Fruit fly (Drosophila melanogaster) whole organism, embryonic: ENCODE results near the gene Alg9.
A peak's percentile ranks its signal among the peaks of the same experiment; 100 is the strongest.

Experiments used
- CG10462 ChIP-seq: fragments of 200-800 bp; sonication (Bioruptor generic); optimal IDR thresholded peaks from 2 replicates; lab custom pipeline; 2016; ENCODE audit warnings: missing biosample characterization, missing genetic modification characterization
- CG13287 ChIP-seq: fragments of 200-800 bp; sonication (Bioruptor generic); IDR thresholded peaks from 2 replicates; pipeline ENCODE4 v1.3.6; 2022; ENCODE audit warnings: missing biosample characterization, missing genetic modification characterization; ENCODE audit not compliant: partially characterized antibody
- CG15073 ChIP-seq: fragments of 200-800 bp; sonication (Bioruptor generic); optimal IDR thresholded peaks from 2 replicates; lab custom pipeline; 2016; ENCODE audit warnings: missing biosample characterization, missing genetic modification characterization
- CG17186 ChIP-seq: fragments of 200-800 bp; sonication (Bioruptor generic); optimal IDR thresholded peaks from 3 replicates; lab custom pipeline; 2017; ENCODE audit warnings: missing biosample characterization, missing genetic modification reagents, missing genetic modification characterization
- CG2202 ChIP-seq: fragments of 200-800 bp; sonication (Bioruptor generic); optimal IDR thresholded peaks from 2 replicates; lab custom pipeline; 2018; ENCODE audit warnings: missing biosample characterization, mild to moderate bottlenecking, missing genetic modification characterization
- CG2889 ChIP-seq: fragments of 200-800 bp; sonication (Bioruptor generic); IDR thresholded peaks from 3 replicates; pipeline ENCODE4 v1.3.6; 2022; ENCODE audit warnings: missing biosample characterization, missing genetic modification characterization
- CG3847 ChIP-seq: fragments of 200-800 bp; sonication (Bioruptor generic); IDR thresholded peaks from 2 replicates; pipeline ENCODE4 v1.3.6; 2022; ENCODE audit warnings: missing biosample characterization, missing genetic modification characterization
- CG4328 ChIP-seq: fragments of 200-800 bp; sonication (Bioruptor generic); optimal IDR thresholded peaks from 3 replicates; lab custom pipeline; 2017; ENCODE audit warnings: missing biosample characterization, missing genetic modification reagents, missing genetic modification characterization
- CG4617 ChIP-seq: fragments of 200-800 bp; sonication (Bioruptor generic); optimal IDR thresholded peaks from 3 replicates; lab custom pipeline; 2016; ENCODE audit warnings: missing biosample characterization, missing genetic modification characterization, borderline replicate concordance
- CG6254 ChIP-seq: fragments of 200-800 bp; sonication (Bioruptor generic); optimal IDR thresholded peaks from 3 replicates; lab custom pipeline; 2017; ENCODE audit warnings: mild to moderate bottlenecking, missing biosample characterization, missing genetic modification reagents, missing genetic modification characterization
- CG8089 ChIP-seq: fragments of 200-800 bp; sonication (Bioruptor generic); optimal IDR thresholded peaks from 3 replicates; lab custom pipeline; 2016; ENCODE audit warnings: missing biosample characterization, missing genetic modification characterization
- CG8388 ChIP-seq: fragments of 200-800 bp; sonication (Bioruptor generic); optimal IDR thresholded peaks from 2 replicates; lab custom pipeline; 2019; ENCODE audit warnings: missing biosample characterization, mild to moderate bottlenecking, missing genetic modification characterization, moderate library complexity
- CG9215 ChIP-seq: fragments of 200-800 bp; sonication (Bioruptor generic); IDR thresholded peaks from 2 replicates; pipeline ENCODE4 v1.3.6; 2022; ENCODE audit warnings: missing biosample characterization, missing genetic modification characterization
- Chrac-16 ChIP-seq: fragments of 200-800 bp; sonication (Bioruptor generic); optimal IDR thresholded peaks from 3 replicates; lab custom pipeline; 2016; ENCODE audit warnings: missing biosample characterization, missing genetic modification characterization
- CoRest ChIP-seq: fragments of 200-800 bp; sonication (Bioruptor generic); optimal IDR thresholded peaks from 3 replicates; lab custom pipeline; 2018; ENCODE audit warnings: missing biosample characterization, mild to moderate bottlenecking, missing genetic modification characterization, moderate library complexity
- Dek ChIP-seq: fragments of 200-800 bp; sonication (Bioruptor generic); optimal IDR thresholded peaks from 3 replicates; lab custom pipeline; 2019; ENCODE audit warnings: missing biosample characterization, mild to moderate bottlenecking, missing genetic modification characterization, moderate library complexity
- Eip74EF ChIP-seq, 2 experiments: fragments of 200-800 bp in 1 of 2; fragments of >200 bp in 1 of 2; sonication (Bioruptor generic) in 1 of 2; optimal IDR thresholded peaks; 2 replicates each; lab custom pipeline; 2017 to 2019; ENCODE audit warnings: missing biosample characterization in 2 of 2, missing genetic modification characterization in 2 of 2, mild to moderate bottlenecking in 1 of 2, moderate library complexity in 1 of 2
- GATAe ChIP-seq: fragments of 200-800 bp; sonication (Bioruptor generic); conservative IDR thresholded peaks from 2 replicates; pipeline ENCODE4 v1.3.6; 2022; ENCODE audit warnings: missing biosample characterization, missing genetic modification characterization
- Gsc ChIP-seq: fragments of 200-800 bp; sonication (Bioruptor generic); IDR thresholded peaks from 2 replicates; pipeline ENCODE4 v1.3.6; 2022; ENCODE audit warnings: missing biosample characterization, missing genetic modification characterization
- Gug ChIP-seq: fragments of 200-800 bp; sonication (Bioruptor generic); IDR thresholded peaks from 4 replicates; pipeline ENCODE4 v1.3.6; 2022; ENCODE audit warnings: missing biosample characterization, missing genetic modification characterization
- H2.0 ChIP-seq: fragments of 200-800 bp; sonication (Bioruptor generic); IDR thresholded peaks from 2 replicates; pipeline ENCODE4 v1.3.6; 2022; ENCODE audit warnings: missing biosample characterization, missing genetic modification characterization
- HHEX ChIP-seq: fragments of 200-800 bp; sonication (Bioruptor generic); optimal IDR thresholded peaks from 3 replicates; lab custom pipeline; 2017; ENCODE audit warnings: missing biosample characterization, mild to moderate bottlenecking, missing genetic modification characterization, missing genetic modification reagents
- HLHmδ ChIP-seq: fragments of 200-800 bp; sonication (Bioruptor generic); optimal IDR thresholded peaks from 2 replicates; lab custom pipeline; 2018; ENCODE audit warnings: missing biosample characterization, mild to moderate bottlenecking, missing genetic modification characterization, moderate library complexity
- Hmx ChIP-seq: fragments of 200-800 bp; sonication (Bioruptor generic); optimal IDR thresholded peaks from 2 replicates; lab custom pipeline; 2016; ENCODE audit warnings: missing biosample characterization, missing genetic modification characterization
- Hr78 ChIP-seq, 2 experiments: fragments of 200-800 bp in 1 of 2; fragments of >200 bp in 1 of 2; sonication (Bioruptor generic) in 1 of 2; optimal IDR thresholded peaks; 2 replicates each; lab custom pipeline; 2017 to 2019; ENCODE audit warnings: missing biosample characterization in 2 of 2, missing genetic modification characterization in 2 of 2, mild to moderate bottlenecking in 1 of 2, moderate library complexity in 1 of 2
- Jarid2 ChIP-seq: fragments of 200-800 bp; sonication (Bioruptor generic); optimal IDR thresholded peaks from 3 replicates; lab custom pipeline; 2017; ENCODE audit warnings: mild to moderate bottlenecking, missing biosample characterization, missing genetic modification reagents, missing genetic modification characterization
- MESR4 ChIP-seq: fragments of 200-800 bp; sonication (Bioruptor generic); optimal IDR thresholded peaks from 2 replicates; lab custom pipeline; 2018; ENCODE audit warnings: missing biosample characterization, mild to moderate bottlenecking, missing genetic modification characterization, moderate library complexity
- NC2β ChIP-seq: fragments of 200-800 bp; sonication (Bioruptor generic); optimal IDR thresholded peaks from 2 replicates; lab custom pipeline; 2016; ENCODE audit warnings: missing biosample characterization, missing genetic modification characterization
- NFAT ChIP-seq: fragments of 200-800 bp; sonication (Bioruptor generic); IDR thresholded peaks from 2 replicates; pipeline ENCODE4 v1.3.6; 2022; ENCODE audit warnings: missing biosample characterization, missing genetic modification characterization
- NfI ChIP-seq: fragments of 200-800 bp; sonication (Bioruptor generic); optimal IDR thresholded peaks from 3 replicates; lab custom pipeline; 2018; ENCODE audit warnings: missing biosample characterization, mild to moderate bottlenecking, missing genetic modification characterization, moderate library complexity
- Optix ChIP-seq: fragments of 200-800 bp; sonication (Bioruptor generic); IDR thresholded peaks from 3 replicates; pipeline ENCODE4 v1.3.6; 2022; ENCODE audit warnings: missing biosample characterization, missing genetic modification characterization
- Rfx ChIP-seq: fragments of 200-800 bp; sonication (Bioruptor generic); IDR thresholded peaks from 2 replicates; pipeline ENCODE4 v1.3.6; 2022; ENCODE audit warnings: missing biosample characterization, missing genetic modification characterization
- Scr ChIP-seq: fragments of 200-800 bp; sonication (Bioruptor generic); IDR thresholded peaks from 2 replicates; pipeline ENCODE4 v1.3.6; 2022; ENCODE audit warnings: missing biosample characterization, missing genetic modification characterization; ENCODE audit not compliant: partially characterized antibody
- Sox100B ChIP-seq: fragments of 200-800 bp; sonication (Bioruptor generic); optimal IDR thresholded peaks from 3 replicates; lab custom pipeline; 2018; ENCODE audit warnings: missing biosample characterization, mild to moderate bottlenecking, missing genetic modification characterization
- Usf ChIP-seq: fragments of 200-800 bp; sonication (Bioruptor generic); optimal IDR thresholded peaks from 2 replicates; lab custom pipeline; 2017; ENCODE audit warnings: missing genotype, missing biosample characterization, missing genetic modification characterization
- bigmax ChIP-seq: fragments of 200-800 bp; sonication (Bioruptor generic); optimal IDR thresholded peaks from 2 replicates; lab custom pipeline; 2018; ENCODE audit warnings: missing biosample characterization, mild to moderate bottlenecking, missing genetic modification characterization
- btn ChIP-seq: fragments of 200-800 bp; sonication (Bioruptor generic); optimal IDR thresholded peaks from 2 replicates; lab custom pipeline; 2016; ENCODE audit warnings: missing biosample characterization, missing genetic modification characterization
- corto ChIP-seq: fragments of 200-800 bp; sonication (Bioruptor generic); optimal IDR thresholded peaks from 2 replicates; lab custom pipeline; 2016; ENCODE audit warnings: missing biosample characterization, mild to moderate bottlenecking, missing genetic modification characterization, moderate library complexity
- esg ChIP-seq: fragments of 200-800 bp; sonication (Bioruptor generic); conservative IDR thresholded peaks from 2 replicates; pipeline ENCODE4 v1.3.6; 2022; ENCODE audit warnings: missing biosample characterization, missing genetic modification characterization
- fu2 ChIP-seq: fragments of 200-800 bp; sonication (Bioruptor generic); optimal IDR thresholded peaks from 2 replicates; lab custom pipeline; 2016; ENCODE audit warnings: missing biosample characterization, missing genetic modification characterization
- gsb ChIP-seq: fragments of 200-800 bp; sonication (Bioruptor generic); IDR thresholded peaks from 2 replicates; pipeline ENCODE4 v1.3.6; 2022; ENCODE audit warnings: missing biosample characterization, missing genetic modification characterization
- insv ChIP-seq, 2 experiments: fragments of 200-800 bp; sonication (Bioruptor generic); optimal IDR thresholded peaks; 3 replicates each; lab custom pipeline; 2016 to 2018; ENCODE audit warnings: missing biosample characterization in 2 of 2, missing genetic modification characterization in 2 of 2
- lola ChIP-seq, 3 experiments: fragments of >200 bp in 2 of 3; fragments of 200-800 bp in 1 of 3; sonication (Bioruptor generic) in 1 of 3; optimal IDR thresholded peaks; 2 replicates each; lab custom pipeline; 2017 to 2019; ENCODE audit warnings: missing biosample characterization in 3 of 3, missing genetic modification characterization in 3 of 3, mild to moderate bottlenecking in 1 of 3, moderate library complexity in 1 of 3
- mam ChIP-seq: fragments of 200-800 bp; sonication (Bioruptor generic); optimal IDR thresholded peaks from 3 replicates; lab custom pipeline; 2016; ENCODE audit warnings: missing biosample characterization, missing genetic modification characterization
- nom ChIP-seq: fragments of 200-800 bp; sonication (Bioruptor generic); optimal IDR thresholded peaks from 2 replicates; lab custom pipeline; 2017; ENCODE audit warnings: missing biosample characterization, missing genetic modification characterization, mild to moderate bottlenecking, moderate library complexity, missing genetic modification reagents
- odd ChIP-seq: fragments of 200-800 bp; sonication (Bioruptor generic); optimal IDR thresholded peaks from 2 replicates; lab custom pipeline; 2017; ENCODE audit warnings: missing biosample characterization, mild to moderate bottlenecking, missing genetic modification characterization
- repo ChIP-seq: fragments of 200-800 bp; sonication (Bioruptor generic); optimal IDR thresholded peaks from 2 replicates; lab custom pipeline; 2016; ENCODE audit warnings: missing biosample characterization, missing genetic modification characterization
- row ChIP-seq: fragments of 200-800 bp; sonication (Bioruptor generic); IDR thresholded peaks from 3 replicates; pipeline ENCODE4 v1.3.6; 2022; ENCODE audit warnings: missing biosample characterization, missing genetic modification characterization
- scrt ChIP-seq: fragments of 200-800 bp; sonication (Bioruptor generic); optimal IDR thresholded peaks from 2 replicates; lab custom pipeline; 2018; ENCODE audit warnings: missing biosample characterization, mild to moderate bottlenecking, missing genetic modification characterization, moderate library complexity
- sisA ChIP-seq: fragments of 200-800 bp; sonication (Bioruptor generic); IDR thresholded peaks from 2 replicates; pipeline ENCODE4 v1.3.6; 2022; ENCODE audit warnings: missing biosample characterization, missing genetic modification characterization

Alg9 gene

DNA sequence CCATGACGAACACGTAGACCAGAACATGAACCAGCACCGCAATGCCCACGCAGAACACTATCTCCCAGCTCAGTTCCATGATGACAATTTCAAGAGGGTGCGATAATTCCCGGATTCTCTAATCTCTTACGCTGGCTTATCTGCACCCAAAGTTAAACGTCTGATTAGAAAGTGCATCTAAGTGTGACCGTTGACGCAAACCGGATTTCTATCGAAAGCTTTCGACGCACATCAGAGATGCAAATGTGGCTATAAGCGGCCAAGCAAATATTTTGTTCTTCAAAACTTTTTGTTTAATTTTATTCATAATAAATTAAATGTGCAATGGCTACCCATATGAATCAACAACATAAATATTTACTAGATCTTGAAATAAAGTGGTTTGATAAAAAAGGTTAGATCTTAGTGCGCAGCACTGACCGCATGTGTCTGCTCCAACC lies 41.0 kb downstream of the Alg9 start, which contains the start of the genes Kdsr and CG11858 (continued):
- TF ChIP-seq CG6254, result no peak
- peak; percentile 55 for TF ChIP-seq CG8388 (GFP tag; lab: Kevin White, UChicago)
- no peak for TF ChIP-seq Optix
- peak; percentile 48 for TF ChIP-seq mam (GFP tag; lab: Kevin White, UChicago)
- peak; percentile 92 for TF ChIP-seq CG17186 (GFP tag; lab: Kevin White, UChicago)
- TF ChIP-seq fu2 (GFP tag; lab: Kevin White, UChicago), result peak; percentile 21
- no peak for TF ChIP-seq Usf
- no peak for TF ChIP-seq Hmx (GFP tag; lab: Kevin White, UChicago)
- TF ChIP-seq esg, result peak; percentile 36; the same call in 1 of the 2 replicates
- peak; percentile 58 for TF ChIP-seq Chrac-16 (GFP tag; lab: Kevin White, UChicago)
- peak in 1 of 3 experiments; percentile 53 for TF ChIP-seq lola (GFP tag; optimal IDR thresholded peaks at IDR 0.05; lab: Kevin White, UChicago)
- peak; percentile 52 for TF ChIP-seq Dek (tag; lab: Kevin White, UChicago)
- TF ChIP-seq insv (GFP tag; optimal IDR thresholded peaks at IDR 0.05; lab: Kevin White, UChicago), result peak in 1 of 2 experiments; percentile 81
- peak; percentile 40 for TF ChIP-seq NfI
- TF ChIP-seq Rfx (GFP tag; lab: Robert Waterston, UW), result peak; percentile 85
- peak; percentile 60; the same call in 1 of the 2 replicates for TF ChIP-seq H2.0 (GFP tag; lab: Robert Waterston, UW)
- no peak for TF ChIP-seq Sox100B (GFP tag; lab: Kevin White, UChicago)
- TF ChIP-seq CoRest (tag; lab: Kevin White, UChicago), result peak; percentile 71
- no peak for TF ChIP-seq Jarid2 (GFP tag; lab: Kevin White, UChicago)
- no peak for TF ChIP-seq corto (GFP tag; lab: Kevin White, UChicago)
- no peak for TF ChIP-seq btn (GFP tag; lab: Kevin White, UChicago)
- peak; percentile 94 for TF ChIP-seq row
- peak; percentile 46 for TF ChIP-seq NC2β
- TF ChIP-seq CG4328, result no peak
- peak; percentile 68 for TF ChIP-seq CG3847 (GFP tag; lab: Robert Waterston, UW)
- no peak for TF ChIP-seq Gsc (GFP tag; lab: Robert Waterston, UW)
- TF ChIP-seq HLHmδ (GFP tag; lab: Kevin White, UChicago), result peak; percentile 8
- no peak for TF ChIP-seq gsb (GFP tag; lab: Robert Waterston, UW)
- peak; percentile 43 for TF ChIP-seq MESR4 (GFP tag; lab: Kevin White, UChicago)
- TF ChIP-seq scrt (GFP tag; lab: Kevin White, UChicago), result peak; percentile 33
- TF ChIP-seq odd, result no peak
- no peak for TF ChIP-seq Gug (GFP tag; lab: Robert Waterston, UW)
- TF ChIP-seq GATAe, result peak; percentile 61
- TF ChIP-seq CG15073 (GFP tag; lab: Kevin White, UChicago), result no peak
- peak; percentile 72 for TF ChIP-seq CG2889 (GFP tag; lab: Robert Waterston, UW)
- no peak for TF ChIP-seq Hr78 (GFP tag; optimal IDR thresholded peaks at IDR 0.05; lab: Kevin White, UChicago)
- TF ChIP-seq repo (GFP tag; lab: Kevin White, UChicago), result no peak
- peak; percentile 19 for TF ChIP-seq CG10462
- TF ChIP-seq CG4617 (GFP tag; lab: Kevin White, UChicago), result peak; percentile 30
- peak; percentile 7 for TF ChIP-seq CG2202 (tag; lab: Kevin White, UChicago)
- TF ChIP-seq bigmax, result no peak
- TF ChIP-seq NFAT (GFP tag; lab: Robert Waterston, UW), result peak; percentile 39; the same call in 1 of the 2 replicates
- TF ChIP-seq CG8089 (GFP tag; lab: Kevin White, UChicago), result no peak
- TF ChIP-seq Eip74EF (GFP tag; optimal IDR thresholded peaks at IDR 0.05; lab: Kevin White, UChicago), result no peak
- peak; percentile 12 for TF ChIP-seq HHEX
- TF ChIP-seq CG13287 (GFP tag; lab: Robert Waterston, UW), result peak; percentile 64; the same call in 1 of the 2 replicates
- TF ChIP-seq sisA, result peak; percentile 68
- TF ChIP-seq nom (GFP tag; lab: Kevin White, UChicago), result no peak
- peak; percentile 59 for TF ChIP-seq CG9215 (GFP tag; lab: Robert Waterston, UW)
- TF ChIP-seq Scr (GFP tag; lab: Robert Waterston, UW), result peak; percentile 40
